Fruit fly (Drosophila melanogaster) whole organism, prepupa: ENCODE measurements around the gene CG14435.

Experiments
- Blimp-1 ChIP-seq: fragments of 200-800 bp; sonication (Bioruptor generic); optimal IDR thresholded peaks from 3 replicates; lab custom pipeline; 2017; ENCODE audit warnings: missing biosample characterization, missing genetic modification characterization, mild to moderate bottlenecking, moderate library complexity, missing genetic modification reagents
- CG10631 ChIP-seq: fragments of 200-800 bp; sonication (Bioruptor generic); optimal IDR thresholded peaks from 2 replicates; lab custom pipeline; 2016; ENCODE audit warnings: missing biosample characterization, missing genetic modification characterization
- CG11294 ChIP-seq: fragments of 200-800 bp; sonication (Bioruptor generic); IDR thresholded peaks from 2 replicates; pipeline ENCODE4 v1.3.6; 2022; ENCODE audit warnings: missing biosample characterization, missing genetic modification characterization
- CG1621 ChIP-seq: fragments of 200-800 bp; sonication (Bioruptor generic); optimal IDR thresholded peaks from 3 replicates; lab custom pipeline; 2018; ENCODE audit warnings: missing biosample characterization, mild to moderate bottlenecking, missing genetic modification characterization
- CG4318 ChIP-seq: fragments of 200-800 bp; sonication (Bioruptor generic); optimal IDR thresholded peaks from 3 replicates; lab custom pipeline; 2017; ENCODE audit warnings: missing biosample characterization, mild to moderate bottlenecking, missing genetic modification characterization
- CG7368 ChIP-seq: fragments of 200-800 bp; sonication (Bioruptor generic); optimal IDR thresholded peaks from 3 replicates; lab custom pipeline; 2016; ENCODE audit warnings: missing biosample characterization, missing genetic modification characterization
- CG9139 ChIP-seq: fragments of 200-800 bp; sonication (Bioruptor generic); optimal IDR thresholded peaks from 3 replicates; lab custom pipeline; 2017; ENCODE audit warnings: missing biosample characterization, mild to moderate bottlenecking, missing genetic modification characterization
- OdsH ChIP-seq: fragments of 200-800 bp; sonication (Bioruptor generic); optimal IDR thresholded peaks from 3 replicates; lab custom pipeline; 2016; ENCODE audit warnings: missing biosample characterization, missing genetic modification characterization
- Sox102F ChIP-seq: fragments of 200-800 bp; sonication (Bioruptor generic); optimal IDR thresholded peaks from 2 replicates; lab custom pipeline; 2016; ENCODE audit warnings: missing biosample characterization, mild to moderate bottlenecking, missing genetic modification characterization
- acj6 ChIP-seq: fragments of 200-800 bp; sonication (Bioruptor generic); optimal IDR thresholded peaks from 3 replicates; lab custom pipeline; 2016; ENCODE audit warnings: missing biosample characterization, missing genetic modification characterization
- fd85E ChIP-seq: fragments of 200-800 bp; sonication (Bioruptor generic); optimal IDR thresholded peaks from 3 replicates; lab custom pipeline; 2016; ENCODE audit warnings: missing biosample characterization, missing genetic modification characterization
- svp ChIP-seq: fragments of 200-800 bp; sonication (Bioruptor generic); peaks from one replicate; lab custom pipeline; 2016; ENCODE audit warnings: missing biosample characterization, missing genetic modification characterization
- vri ChIP-seq: fragments of 200-800 bp; sonication (Bioruptor generic); optimal IDR thresholded peaks from 3 replicates; lab custom pipeline; 2016; ENCODE audit warnings: missing biosample characterization, mild to moderate bottlenecking, missing genetic modification characterization

- TF ChIP-seq CG10631 (GFP tag; lab: Kevin White, UChicago) (no peak), CG9139 (GFP tag; lab: Kevin White, UChicago) (no peak), CG1621 (peak; percentile 56), acj6 (no peak), Blimp-1 (GFP tag; lab: Kevin White, UChicago) (peak; percentile 25), Sox102F (GFP tag; lab: Kevin White, UChicago) (peak; percentile 36), CG11294 (GFP tag; lab: Robert Waterston, UW) (no peak), fd85E (no peak), vri (GFP tag; lab: Kevin White, UChicago) (peak; percentile 39), CG7368 (GFP tag; lab: Kevin White, UChicago) (no peak), CG4318 (GFP tag; lab: Kevin White, UChicago) (no peak), svp (GFP tag; lab: Kevin White, UChicago) (peak; percentile 54), OdsH (peak; percentile 18)
These were observed 24.4 kb upstream of the CG14435 start for dm6 chrX:6868024-6868628.
